Fruit fly (Drosophila melanogaster): Measurements from ENCODE around the gene Set8.

The Set8 gene

DNA sequence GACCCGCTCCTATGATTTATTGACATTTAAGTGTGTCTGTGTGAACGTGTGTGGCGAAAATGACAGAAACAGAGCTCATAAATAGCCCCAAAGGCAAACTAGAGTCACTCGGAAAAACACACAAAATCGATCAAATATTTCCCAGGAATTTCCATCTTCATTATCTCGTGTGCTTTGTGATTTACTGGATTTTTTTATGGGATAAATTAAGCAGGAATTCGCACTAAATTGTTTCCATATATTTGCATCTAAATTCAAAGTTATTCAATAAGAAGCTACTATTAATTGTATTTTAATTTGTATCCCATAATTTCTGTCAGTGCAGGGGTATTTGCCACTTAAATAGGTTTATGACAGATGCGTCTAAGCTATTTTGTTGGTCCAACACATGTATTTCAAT lies 16.9 kb downstream of the Set8 start (continued):
- no peak for TF ChIP-seq Nf-YC (tag; optimal IDR thresholded peaks at IDR 0.05)
- peak; percentile 19 for TF ChIP-seq CG7556 (GFP tag; optimal IDR thresholded peaks at IDR 0.05)
- no peak for TF ChIP-seq CG8765 (GFP tag; IDR thresholded peaks at IDR 0.05)
- TF ChIP-seq salm (tag; optimal IDR thresholded peaks at IDR 0.05), result no peak
- TF ChIP-seq zfh1 (GFP tag; IDR thresholded peaks at IDR 0.05), result no peak
- 0 out of 4 replicates have a peak, but pooled peaks have one; percentile 7 for TF ChIP-seq Gug (GFP tag; IDR thresholded peaks at IDR 0.05)
- no peak for TF ChIP-seq Dbx (GFP tag; IDR thresholded peaks at IDR 0.05)
- no peak for TF ChIP-seq knrl (GFP tag; IDR thresholded peaks at IDR 0.05; ENCODE audit: partially characterized antibody)
- TF ChIP-seq pnt (GFP tag; optimal IDR thresholded peaks at IDR 0.05), result no peak
- no peak for TF ChIP-seq GATAe (GFP tag; conservative IDR thresholded peaks at IDR 0.05)
- no peak for TF ChIP-seq CG34376 (GFP tag; optimal IDR thresholded peaks at IDR 0.05)
- peak; percentile 51 for TF ChIP-seq CG2712 (tag; optimal IDR thresholded peaks at IDR 0.05)
- TF ChIP-seq unpg (GFP tag; optimal IDR thresholded peaks at IDR 0.05), result peak; percentile 39
- peak; percentile 46 for TF ChIP-seq CG7839 (tag; optimal IDR thresholded peaks at IDR 0.05)
- TF ChIP-seq CG15269 (tag; optimal IDR thresholded peaks at IDR 0.05), result peak; percentile 31
- TF ChIP-seq D19A (tag; optimal IDR thresholded peaks at IDR 0.05), result no peak
- TF ChIP-seq Meics (GFP tag; optimal IDR thresholded peaks at IDR 0.05), result no peak
- peak; percentile 15 for TF ChIP-seq ATbp (GFP tag; optimal IDR thresholded peaks at IDR 0.05)
- TF ChIP-seq CG2678 (tag; optimal IDR thresholded peaks at IDR 0.05), result peak; percentile 55
- TF ChIP-seq CG1602 (GFP tag; optimal IDR thresholded peaks at IDR 0.05), result peak; percentile 7
- TF ChIP-seq CG12391 (tag; optimal IDR thresholded peaks at IDR 0.05), result peak; percentile 56
- no peak for TF ChIP-seq CG10431 (GFP tag; optimal IDR thresholded peaks at IDR 0.05)
- no peak for TF ChIP-seq pum (GFP tag; optimal IDR thresholded peaks at IDR 0.05)
- TF ChIP-seq CG12155 (GFP tag; optimal IDR thresholded peaks at IDR 0.05), result no peak
- TF ChIP-seq CG11695 (GFP tag; IDR thresholded peaks at IDR 0.05), result no peak
- peak; percentile 73 for TF ChIP-seq Med (GFP tag)
- peak; percentile 15 for TF ChIP-seq CG12659 (GFP tag; optimal IDR thresholded peaks at IDR 0.05)
- no peak for TF ChIP-seq otp (GFP tag; IDR thresholded peaks at IDR 0.05)
- TF ChIP-seq CG10267 (tag; optimal IDR thresholded peaks at IDR 0.05), result peak; percentile 2
- no peak for TF ChIP-seq sob (GFP tag; IDR thresholded peaks at IDR 0.05)
- TF ChIP-seq CoRest (tag; optimal IDR thresholded peaks at IDR 0.05), result peak; percentile 32
- no peak for TF ChIP-seq Nf-YB (GFP tag; optimal IDR thresholded peaks at IDR 0.05)
- peak; percentile 17 for TF ChIP-seq CG10147 (GFP tag; optimal IDR thresholded peaks at IDR 0.05)

DNA sequence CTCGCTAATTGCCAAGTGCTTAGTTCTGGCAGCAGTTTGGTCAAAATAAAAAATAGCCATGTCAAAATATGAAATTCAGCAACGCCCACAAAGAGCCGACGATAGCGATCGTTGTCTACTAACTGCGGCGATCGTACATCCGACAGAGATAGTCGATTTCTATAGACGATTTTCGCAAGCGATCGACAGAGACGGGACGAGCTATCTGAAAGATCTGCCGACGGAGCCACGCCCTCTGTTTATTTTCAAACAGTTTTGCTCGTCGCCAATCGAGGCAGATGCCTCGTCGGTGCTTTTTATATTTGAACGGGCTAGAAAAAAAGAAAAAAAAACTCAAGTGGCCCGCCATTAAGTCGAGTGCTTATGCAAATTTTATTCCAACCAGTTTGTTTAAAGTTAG lies 19.7 kb downstream of the Set8 start:
- TF ChIP-seq Nf-YC (tag; optimal IDR thresholded peaks at IDR 0.05), result peak; percentile 93
- TF ChIP-seq CG13894 (tag; optimal IDR thresholded peaks at IDR 0.05), result no peak
- TF ChIP-seq CG4730 (GFP tag; IDR thresholded peaks at IDR 0.05), result no peak
- 0 out of 2 replicates have a peak, but pooled peaks have one; percentile 1 for TF ChIP-seq CG6689 (GFP tag; IDR thresholded peaks at IDR 0.05)
- TF ChIP-seq CG11504 (tag; optimal IDR thresholded peaks at IDR 0.05), result peak; percentile 2
- no peak for TF ChIP-seq Side (GFP tag; optimal IDR thresholded peaks at IDR 0.05)
- no peak for TF ChIP-seq pan (optimal IDR thresholded peaks at IDR 0.05)
- peak in 1 of 2 experiments; percentile 22 for TF ChIP-seq pan (GFP tag; optimal IDR thresholded peaks at IDR 0.05 in 1 of 2, IDR thresholded peaks at IDR 0.05 in 1 of 2)
- TF ChIP-seq CG10321 (GFP tag; IDR thresholded peaks at IDR 0.05), result peak; percentile 74
- no peak for TF ChIP-seq chif (GFP tag; optimal IDR thresholded peaks at IDR 0.05)
- TF ChIP-seq Adf1 (GFP tag; IDR thresholded peaks at IDR 0.05), result peak; percentile 57
- peak; percentile 23; the same call in 1 of the 2 replicates for TF ChIP-seq CG13287 (GFP tag; IDR thresholded peaks at IDR 0.05; ENCODE audit: partially characterized antibody)
- TF ChIP-seq so (GFP tag; IDR thresholded peaks at IDR 0.05), result 0 out of 3 replicates have a peak, but pooled peaks have one; percentile 19
- TF ChIP-seq z (GFP tag; IDR thresholded peaks at IDR 0.05), result peak; percentile 51; the same call in 1 of the 3 replicates
- 0 out of 3 replicates have a peak, but pooled peaks have one; percentile 48 for TF ChIP-seq sr (GFP tag; IDR thresholded peaks at IDR 0.05)
- TF ChIP-seq Deaf1 (tag; optimal IDR thresholded peaks at IDR 0.05), result peak; percentile 81
- peak; percentile 81 for TF ChIP-seq Nf-YB (GFP tag; optimal IDR thresholded peaks at IDR 0.05)
- peak; percentile 63 for TF ChIP-seq Med (GFP tag)

Measured in whole organism, embryonic.